Fruit fly (Drosophila melanogaster) whole organism, embryonic: ENCODE results near the gene Faa.
A peak's percentile ranks its signal among the peaks of the same experiment; 100 is the strongest.

Experiments
- Abd-B ChIP-seq: fragments of 200-800 bp; sonication (Bioruptor generic); optimal IDR thresholded peaks from 2 replicates; lab custom pipeline; 2018; ENCODE audit warnings: missing biosample characterization, mild to moderate bottlenecking, missing genetic modification characterization, moderate library complexity
- B-H1 ChIP-seq: fragments of 200-800 bp; sonication (Bioruptor generic); IDR thresholded peaks from 3 replicates; pipeline ENCODE4 v1.3.6; 2022; ENCODE audit warnings: missing biosample characterization, missing genetic modification characterization
- BtbVII ChIP-seq: fragments of 200-800 bp; sonication (Bioruptor generic); optimal IDR thresholded peaks from 3 replicates; lab custom pipeline; 2017; ENCODE audit warnings: missing biosample characterization, mild to moderate bottlenecking, missing genetic modification characterization
- CG10147 ChIP-seq: fragments of 200-800 bp; sonication (Bioruptor generic); optimal IDR thresholded peaks from 2 replicates; lab custom pipeline; 2019; ENCODE audit warnings: missing biosample characterization, mild to moderate bottlenecking, missing genetic modification characterization, moderate library complexity
- CG12236 ChIP-seq: fragments of 200-800 bp; sonication (Bioruptor generic); optimal IDR thresholded peaks from 2 replicates; lab custom pipeline; 2016; ENCODE audit warnings: missing biosample characterization, missing genetic modification characterization
- CG12391 ChIP-seq: fragments of 200-800 bp; sonication (Bioruptor generic); optimal IDR thresholded peaks from 3 replicates; lab custom pipeline; 2018; ENCODE audit warnings: missing biosample characterization, mild to moderate bottlenecking, missing genetic modification characterization, moderate library complexity
- CG13894 ChIP-seq: fragments of 200-800 bp; sonication (Bioruptor generic); optimal IDR thresholded peaks from 3 replicates; lab custom pipeline; 2018; ENCODE audit warnings: missing biosample characterization, mild to moderate bottlenecking, missing genetic modification characterization, moderate library complexity
- CG14050 ChIP-seq: fragments of 200-800 bp; sonication (Bioruptor generic); IDR thresholded peaks from 3 replicates; pipeline ENCODE4 v1.3.6; 2022; ENCODE audit warnings: missing biosample characterization, missing genetic modification characterization
- CG15601 ChIP-seq: fragments of 200-800 bp; sonication (Bioruptor generic); optimal IDR thresholded peaks from 3 replicates; lab custom pipeline; 2019; ENCODE audit warnings: missing biosample characterization, mild to moderate bottlenecking, missing genetic modification characterization, moderate library complexity
- CG34376 ChIP-seq: fragments of 200-800 bp; sonication (Bioruptor generic); optimal IDR thresholded peaks from 2 replicates; lab custom pipeline; 2018; ENCODE audit warnings: missing biosample characterization, mild to moderate bottlenecking, missing genetic modification characterization
- CG42726 ChIP-seq: fragments of 200-800 bp; sonication (Bioruptor generic); IDR thresholded peaks from 2 replicates; pipeline ENCODE4 v1.3.6; 2022; ENCODE audit warnings: missing biosample characterization, missing genetic modification characterization; ENCODE audit not compliant: partially characterized antibody
- CG43689 ChIP-seq: fragments of 200-800 bp; sonication (Bioruptor generic); IDR thresholded peaks from 2 replicates; pipeline ENCODE4 v1.3.6; 2022; ENCODE audit warnings: missing biosample characterization, missing genetic modification characterization
- CG4854 ChIP-seq: fragments of 200-800 bp; sonication (Bioruptor generic); optimal IDR thresholded peaks from 2 replicates; lab custom pipeline; 2016; ENCODE audit warnings: missing biosample characterization, missing genetic modification characterization, inconsistent platforms
- CG5180 ChIP-seq: fragments of 200-800 bp; sonication (Bioruptor generic); optimal IDR thresholded peaks from 3 replicates; lab custom pipeline; 2017; ENCODE audit warnings: missing biosample characterization, missing genetic modification characterization, mild to moderate bottlenecking, moderate library complexity, missing genetic modification reagents
- CG5953 ChIP-seq: fragments of 200-800 bp; sonication (Bioruptor generic); IDR thresholded peaks from 2 replicates; pipeline ENCODE4 v1.3.6; 2022; ENCODE audit warnings: missing biosample characterization, missing genetic modification characterization
- CG7357 ChIP-seq: fragments of 200-800 bp; sonication (Bioruptor generic); IDR thresholded peaks from 3 replicates; pipeline ENCODE4 v1.3.6; 2022; ENCODE audit warnings: missing biosample characterization, missing genetic modification characterization
- CG7745 ChIP-seq: fragments of 200-800 bp; sonication (Bioruptor generic); optimal IDR thresholded peaks from 2 replicates; lab custom pipeline; 2018; ENCODE audit warnings: missing biosample characterization, mild to moderate bottlenecking, missing genetic modification characterization, moderate library complexity
- CG8290 ChIP-seq, 3 experiments: fragments of 200-800 bp; sonication (Bioruptor generic); optimal IDR thresholded peaks; 2 replicates each; lab custom pipeline; 2016 to 2019; ENCODE audit warnings: missing biosample characterization in 3 of 3, missing genetic modification characterization in 3 of 3, mild to moderate bottlenecking in 2 of 3, moderate library complexity in 1 of 3
- CHES-1-like ChIP-seq: fragments of 200-800 bp; sonication (Bioruptor generic); optimal IDR thresholded peaks from 2 replicates; lab custom pipeline; 2016; ENCODE audit warnings: missing biosample characterization, missing genetic modification characterization
- Eip74EF ChIP-seq, 2 experiments: fragments of 200-800 bp in 1 of 2; fragments of >200 bp in 1 of 2; sonication (Bioruptor generic) in 1 of 2; optimal IDR thresholded peaks; 2 replicates each; lab custom pipeline; 2017 to 2019; ENCODE audit warnings: missing biosample characterization in 2 of 2, missing genetic modification characterization in 2 of 2, mild to moderate bottlenecking in 1 of 2, moderate library complexity in 1 of 2
- Ets65A ChIP-seq: fragments of 200-800 bp; sonication (Bioruptor generic); peaks from one replicate; lab custom pipeline; 2016; ENCODE audit warnings: missing biosample characterization, missing genetic modification characterization
- Fer2 ChIP-seq: fragments of 200-800 bp; sonication (Bioruptor generic); optimal IDR thresholded peaks from 2 replicates; lab custom pipeline; 2018; ENCODE audit warnings: missing biosample characterization, mild to moderate bottlenecking, missing genetic modification characterization, moderate library complexity
- GATAe ChIP-seq: fragments of 200-800 bp; sonication (Bioruptor generic); conservative IDR thresholded peaks from 2 replicates; pipeline ENCODE4 v1.3.6; 2022; ENCODE audit warnings: missing biosample characterization, missing genetic modification characterization
- Gsc ChIP-seq: fragments of 200-800 bp; sonication (Bioruptor generic); IDR thresholded peaks from 2 replicates; pipeline ENCODE4 v1.3.6; 2022; ENCODE audit warnings: missing biosample characterization, missing genetic modification characterization
- Gug ChIP-seq: fragments of 200-800 bp; sonication (Bioruptor generic); IDR thresholded peaks from 4 replicates; pipeline ENCODE4 v1.3.6; 2022; ENCODE audit warnings: missing biosample characterization, missing genetic modification characterization
- HmgZ ChIP-seq: fragments of 200-800 bp; sonication (Bioruptor generic); optimal IDR thresholded peaks from 2 replicates; lab custom pipeline; 2018; ENCODE audit warnings: missing biosample characterization, mild to moderate bottlenecking, missing genetic modification characterization
- Max ChIP-seq: fragments of 200-800 bp; sonication (Bioruptor generic); optimal IDR thresholded peaks from 2 replicates; lab custom pipeline; 2016; ENCODE audit warnings: missing biosample characterization, mild to moderate bottlenecking, missing genetic modification characterization
- Med ChIP-seq: fragments of 200-800 bp; sonication (Bioruptor generic); peaks from one replicate; lab custom pipeline; 2016; ENCODE audit warnings: missing biosample characterization, missing genetic modification characterization, mild to moderate bottlenecking, inconsistent platforms, moderate library complexity
- Mes4 ChIP-seq: fragments of 200-800 bp; sonication (Bioruptor generic); optimal IDR thresholded peaks from 2 replicates; lab custom pipeline; 2016; ENCODE audit warnings: missing biosample characterization, missing genetic modification characterization
- Mrtf ChIP-seq: fragments of 200-800 bp; sonication (Bioruptor generic); IDR thresholded peaks from 3 replicates; pipeline ENCODE4 v1.3.6; 2022; ENCODE audit warnings: missing biosample characterization, missing genetic modification characterization
- Nf-YA ChIP-seq: fragments of 200-800 bp; sonication (Bioruptor generic); IDR thresholded peaks from 2 replicates; pipeline ENCODE4 v1.3.6; 2022; ENCODE audit warnings: missing biosample characterization, missing genetic modification characterization
- Nf-YC ChIP-seq: fragments of 200-800 bp; optimal IDR thresholded peaks from 3 replicates; lab custom pipeline; 2019; ENCODE audit warnings: missing biosample characterization, mild to moderate bottlenecking, missing genetic modification characterization, moderate library complexity
- Pdp1 ChIP-seq, 2 experiments: fragments of 200-800 bp; sonication (Bioruptor generic); optimal IDR thresholded peaks; 3 replicates each; lab custom pipeline; 2016; ENCODE audit warnings: missing biosample characterization in 2 of 2, missing genetic modification characterization in 2 of 2, mild to moderate bottlenecking in 1 of 2, moderate library complexity in 1 of 2
- YL-1 ChIP-seq: fragments of 200-800 bp; sonication (Bioruptor generic); optimal IDR thresholded peaks from 3 replicates; lab custom pipeline; 2017; ENCODE audit warnings: missing biosample characterization, mild to moderate bottlenecking, missing genetic modification characterization
- chinmo ChIP-seq: fragments of 200-800 bp; sonication (Bioruptor generic); IDR thresholded peaks from 4 replicates; pipeline ENCODE4 v1.3.6; 2022; ENCODE audit warnings: missing biosample characterization, missing genetic modification characterization; ENCODE audit not compliant: partially characterized antibody
- crp ChIP-seq, 2 experiments: fragments of 200-800 bp; sonication (Bioruptor generic); optimal IDR thresholded peaks; 2 replicates in 1 of 2; 3 replicates in 1 of 2; lab custom pipeline; 2017; ENCODE audit warnings: missing biosample characterization in 2 of 2, missing genetic modification characterization in 2 of 2, mild to moderate bottlenecking in 1 of 2, moderate library complexity in 1 of 2
- cwo ChIP-seq: fragments of 200-800 bp; sonication (Bioruptor generic); optimal IDR thresholded peaks from 3 replicates; lab custom pipeline; 2017; ENCODE audit warnings: missing biosample characterization, missing genetic modification characterization, mild to moderate bottlenecking, moderate library complexity, missing genetic modification reagents
- dmrt99B ChIP-seq: fragments of 200-800 bp; sonication (Bioruptor generic); optimal IDR thresholded peaks from 2 replicates; lab custom pipeline; 2018; ENCODE audit warnings: missing biosample characterization, mild to moderate bottlenecking, missing genetic modification characterization, moderate library complexity
- emc ChIP-seq: fragments of 200-800 bp; sonication (Bioruptor generic); optimal IDR thresholded peaks from 2 replicates; lab custom pipeline; 2016; ENCODE audit warnings: missing biosample characterization, missing genetic modification characterization
- grn ChIP-seq: fragments of 200-800 bp; sonication (Bioruptor generic); optimal IDR thresholded peaks from 3 replicates; lab custom pipeline; 2017; ENCODE audit warnings: missing biosample characterization, missing genetic modification characterization
- gro ChIP-seq: fragments of 200-800 bp; sonication (Bioruptor generic); optimal IDR thresholded peaks from 2 replicates; lab custom pipeline; 2016; ENCODE audit warnings: missing biosample characterization, missing genetic modification characterization
- lab ChIP-seq: fragments of 200-800 bp; sonication (Bioruptor generic); optimal IDR thresholded peaks from 3 replicates; lab custom pipeline; 2017; ENCODE audit warnings: missing biosample characterization, missing genetic modification characterization, mild to moderate bottlenecking, moderate library complexity, missing genetic modification reagents
- mirr ChIP-seq: fragments of 200-800 bp; sonication (Bioruptor generic); optimal IDR thresholded peaks from 3 replicates; lab custom pipeline; 2018; ENCODE audit warnings: missing biosample characterization, mild to moderate bottlenecking, missing genetic modification characterization
- prd ChIP-seq, 3 experiments: fragments of >200 bp in 2 of 3; fragments of 200-800 bp in 1 of 3; sonication (Bioruptor generic) in 1 of 3; optimal IDR thresholded peaks in 2 of 3; IDR thresholded peaks in 1 of 3; 2 replicates in 2 of 3; 3 replicates in 1 of 3; pipeline versions ENCODE4 v1.3.6 to Lab custom; 2017 to 2022; ENCODE audit warnings: missing biosample characterization in 1 of 3, missing genetic modification characterization in 1 of 3
- sc ChIP-seq, 3 experiments: fragments of >200 bp in 2 of 3; fragments of 200-800 bp in 1 of 3; sonication (Bioruptor generic) in 1 of 3; optimal IDR thresholded peaks; 2 replicates in 2 of 3; 3 replicates in 1 of 3; lab custom pipeline; 2017; ENCODE audit warnings: mild to moderate bottlenecking in 1 of 3, missing biosample characterization in 1 of 3, missing genetic modification characterization in 1 of 3, missing genetic modification reagents in 1 of 3
- slp2 ChIP-seq: fragments of 200-800 bp; sonication (Bioruptor generic); optimal IDR thresholded peaks from 2 replicates; lab custom pipeline; 2016; ENCODE audit warnings: missing biosample characterization, missing genetic modification characterization
- ssp ChIP-seq: fragments of 200-800 bp; sonication (Bioruptor generic); IDR thresholded peaks from 2 replicates; pipeline ENCODE4 v1.3.6; 2022; ENCODE audit warnings: missing biosample characterization, missing genetic modification characterization
- tx ChIP-seq: fragments of 200-800 bp; sonication (Bioruptor generic); optimal IDR thresholded peaks from 2 replicates; lab custom pipeline; 2016; ENCODE audit warnings: missing biosample characterization, missing genetic modification characterization
- zfh1 ChIP-seq: fragments of 200-800 bp; sonication (Bioruptor generic); IDR thresholded peaks from 3 replicates; pipeline ENCODE4 v1.3.6; 2022; ENCODE audit warnings: missing biosample characterization, missing genetic modification characterization

Gene Faa

dm6 chr3L:4099194-4099593, 25.4 kb upstream of the Faa start:
- no peak for TF ChIP-seq CG7745
- no peak for TF ChIP-seq CG14050
- TF ChIP-seq Max: no peak
- no peak for TF ChIP-seq slp2 (GFP tag; lab: Kevin White, UChicago)
- peak in 1 of 2 experiments; percentile 72 for TF ChIP-seq Eip74EF (GFP tag; optimal IDR thresholded peaks at IDR 0.05; lab: Kevin White, UChicago)
- TF ChIP-seq CHES-1-like: no peak
- no peak for TF ChIP-seq Fer2 (tag; lab: Kevin White, UChicago)
- TF ChIP-seq GATAe (GFP tag; lab: Robert Waterston, UW): peak; percentile 29; the same call in 1 of the 2 replicates
- TF ChIP-seq YL-1 (GFP tag; lab: Kevin White, UChicago): no peak
- no peak for TF ChIP-seq ssp (GFP tag; lab: Robert Waterston, UW)
- no peak for TF ChIP-seq Ets65A
- TF ChIP-seq zfh1 (GFP tag; lab: Robert Waterston, UW): no peak
- TF ChIP-seq cwo (GFP tag; lab: Kevin White, UChicago): peak; percentile 52
- no peak for TF ChIP-seq CG12391
- TF ChIP-seq CG8290 (GFP tag; optimal IDR thresholded peaks at IDR 0.05; lab: Kevin White, UChicago): no peak
- TF ChIP-seq CG8290 (tag; optimal IDR thresholded peaks at IDR 0.05; lab: Kevin White, UChicago): peak in 1 of 2 experiments; percentile 28
- TF ChIP-seq B-H1: no peak
- TF ChIP-seq CG13894 (tag; lab: Kevin White, UChicago): no peak
- TF ChIP-seq Mrtf (GFP tag; lab: Robert Waterston, UW): no peak
- TF ChIP-seq CG4854 (GFP tag; lab: Kevin White, UChicago): no peak
- no peak for TF ChIP-seq CG5953 (GFP tag; lab: Robert Waterston, UW)
- peak; percentile 15 for TF ChIP-seq CG34376
- peak; percentile 96 for TF ChIP-seq mirr
- TF ChIP-seq CG7357 (GFP tag; lab: Robert Waterston, UW): no peak
- peak in 1 of 2 experiments; percentile 37 for TF ChIP-seq Pdp1 (GFP tag; optimal IDR thresholded peaks at IDR 0.05; lab: Kevin White, UChicago)
- TF ChIP-seq sc (optimal IDR thresholded peaks at IDR 0.05; lab: Kevin White, UChicago): no peak
- TF ChIP-seq sc (GFP tag; optimal IDR thresholded peaks at IDR 0.05; lab: Kevin White, UChicago): no peak
- TF ChIP-seq CG15601 (tag; lab: Kevin White, UChicago): peak; percentile 3
- TF ChIP-seq Mes4 (GFP tag; lab: Kevin White, UChicago): no peak
- TF ChIP-seq dmrt99B (tag; lab: Kevin White, UChicago): no peak
- no peak for TF ChIP-seq BtbVII
- TF ChIP-seq Nf-YA: no peak
- no peak for TF ChIP-seq CG12236 (GFP tag; lab: Kevin White, UChicago)
- TF ChIP-seq grn (GFP tag; lab: Kevin White, UChicago): peak; percentile 32
- TF ChIP-seq Med (GFP tag; lab: Kevin White, UChicago): peak; percentile 21
- peak; percentile 20 for TF ChIP-seq CG5180 (GFP tag; lab: Kevin White, UChicago)
- TF ChIP-seq prd (optimal IDR thresholded peaks at IDR 0.05; lab: Kevin White, UChicago): no peak
- no peak for TF ChIP-seq prd (GFP tag; IDR thresholded peaks at IDR 0.05; lab: Robert Waterston, UW)
- no peak for TF ChIP-seq tx (GFP tag; lab: Kevin White, UChicago)
- TF ChIP-seq Abd-B (GFP tag; lab: Kevin White, UChicago): no peak
- TF ChIP-seq CG10147 (GFP tag; lab: Kevin White, UChicago): no peak
- TF ChIP-seq CG43689 (GFP tag; lab: Robert Waterston, UW): no peak
- no peak for TF ChIP-seq CG42726 (GFP tag; lab: Robert Waterston, UW)
- no peak for TF ChIP-seq HmgZ (tag; lab: Kevin White, UChicago)
- TF ChIP-seq chinmo: no peak
- no peak for TF ChIP-seq Nf-YC
- TF ChIP-seq Gug: no peak
- TF ChIP-seq emc (GFP tag; lab: Kevin White, UChicago): no peak
- peak; percentile 5 for TF ChIP-seq gro (GFP tag; lab: Kevin White, UChicago)
- TF ChIP-seq Gsc (GFP tag; lab: Robert Waterston, UW): no peak
- TF ChIP-seq crp (GFP tag; optimal IDR thresholded peaks at IDR 0.05; lab: Kevin White, UChicago): no peak
- peak; percentile 5 for TF ChIP-seq lab
